Worm (Caenorhabditis elegans): ENCODE data around the gene C18D11.1.

DNA sequence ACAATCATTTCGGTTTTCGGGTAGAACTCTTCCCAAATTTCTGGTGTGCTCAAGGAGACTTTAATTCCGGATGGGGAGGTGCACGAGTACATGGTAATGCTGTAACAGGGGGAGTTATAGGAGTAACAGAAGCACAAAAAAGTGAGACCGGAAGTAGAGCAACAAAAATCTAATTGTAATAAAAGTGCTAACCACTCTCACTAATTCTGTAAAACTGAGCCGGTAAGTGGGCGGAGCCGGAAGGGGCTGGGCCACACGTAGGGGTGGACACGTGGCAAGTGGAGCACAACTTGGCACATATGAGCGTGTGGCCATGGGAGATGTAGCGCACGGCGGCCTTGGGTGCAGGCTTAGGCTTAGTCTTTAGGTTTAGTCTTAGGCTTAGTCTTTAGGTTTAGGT, 30.4 kb upstream of the C18D11.1 start, which contains the start of gene tbx-38:
- TF ChIP-seq hlh-8 (tag; optimal IDR thresholded peaks at IDR 0.05) = no peak
- no peak for TF ChIP-seq C08G9.2 (tag; optimal IDR thresholded peaks at IDR 0.05)
- no peak for TF ChIP-seq ceh-2 (tag; optimal IDR thresholded peaks at IDR 0.05)
- no peak for TF ChIP-seq pros-1 (tag; optimal IDR thresholded peaks at IDR 0.05)
- TF ChIP-seq che-1 (tag; optimal IDR thresholded peaks at IDR 0.05) = no peak
- no peak for TF ChIP-seq unc-55 (GFP tag; optimal IDR thresholded peaks at IDR 0.05)
- TF ChIP-seq ets-4 (tag; optimal IDR thresholded peaks at IDR 0.05) = no peak
- TF ChIP-seq eyg-1 (tag; optimal IDR thresholded peaks at IDR 0.05) = no peak
- no peak for TF ChIP-seq ceh-18 (tag; optimal IDR thresholded peaks at IDR 0.05)
- TF ChIP-seq hlh-30 (tag; optimal IDR thresholded peaks at IDR 0.05; ENCODE audit: insufficient read depth) = no peak
- TF ChIP-seq K09A11.1 (tag; optimal IDR thresholded peaks at IDR 0.05; ENCODE audit: insufficient read depth) = no peak
